Worm (Caenorhabditis elegans) whole organism, young adult: Measurements from ENCODE around the gene lgc-31.

Source experiments
- F52B5.7 ChIP-seq: sonication (generic microtip); optimal IDR thresholded peaks from 2 replicates; lab custom pipeline; 2016; ENCODE audit warnings: mild to moderate bottlenecking, missing genetic modification characterization, missing compliant biosample characterization
- Y67H2A.10 ChIP-seq: fragments of 200-800 bp; sonication (Bioruptor generic); conservative IDR thresholded peaks from 2 replicates; pipeline ENCODE4 v1.3.6; 2022; ENCODE audit warnings: missing genetic modification reagents, missing genetic modification characterization, missing compliant biosample characterization
- Y95B8A.8 ChIP-seq: fragments of 200-800 bp; sonication (Bioruptor generic); IDR thresholded peaks from 2 replicates; pipeline ENCODE4 v1.3.6; 2022; ENCODE audit warnings: missing genetic modification reagents, missing genetic modification characterization, missing compliant biosample characterization
- ama-1 ChIP-seq, 3 experiments: fragments of 150-350 bp in 1 of 3; sonication (generic microtip) in 2 of 3; optimal IDR thresholded peaks; 2 replicates each; lab custom pipeline; 2014 to 2018; ENCODE audit warnings: missing biosample characterization in 2 of 3, missing genetic modification characterization in 2 of 3, missing genetic modification reagents in 2 of 3
- lin-26 ChIP-seq: fragments of 200-800 bp; sonication (Bioruptor generic); IDR thresholded peaks from 2 replicates; pipeline ENCODE4 v1.3.6; 2022; ENCODE audit warnings: missing genetic modification reagents, missing genetic modification characterization, missing compliant biosample characterization
- nhr-27 ChIP-seq: fragments of 200-800 bp; sonication (Bioruptor generic); optimal IDR thresholded peaks from 2 replicates; lab custom pipeline; 2018; ENCODE audit warnings: mild to moderate bottlenecking, missing genetic modification characterization, moderate library complexity, missing compliant biosample characterization
- repo-1 ChIP-seq: sonication (generic microtip); optimal IDR thresholded peaks from 2 replicates; lab custom pipeline; 2017; ENCODE audit warnings: mild to moderate bottlenecking, missing genetic modification characterization, missing compliant biosample characterization
- sdz-38 ChIP-seq: sonication (generic microtip); optimal IDR thresholded peaks from 2 replicates; lab custom pipeline; 2016; ENCODE audit warnings: missing genotype, missing genetic modification characterization, missing compliant biosample characterization
- sea-2 ChIP-seq: fragments of 200-800 bp; sonication (Bioruptor generic); IDR thresholded peaks from 2 replicates; pipeline ENCODE4 v1.3.6; 2022; ENCODE audit warnings: missing genetic modification characterization, missing compliant biosample characterization
- snpc-1.3 ChIP-seq: sonication (generic microtip); optimal IDR thresholded peaks from 2 replicates; lab custom pipeline; 2017; ENCODE audit warnings: missing genetic modification characterization, mild to moderate bottlenecking, missing compliant biosample characterization, antibody characterized with exemption, moderate library complexity, missing genotype, missing genetic modification reagents; ENCODE audit not compliant: insufficient read depth
- unc-62 ChIP-seq: fragments of 150-350 bp; optimal IDR thresholded peaks from 2 replicates; lab custom pipeline; 2014; ENCODE audit warnings: missing biosample characterization, missing genetic modification reagents, missing genetic modification characterization
- zfh-2 ChIP-seq: fragments of 200-800 bp; sonication (Bioruptor generic); conservative IDR thresholded peaks from 2 replicates; pipeline ENCODE4 v1.3.6; 2022; ENCODE audit warnings: missing genetic modification reagents, missing genetic modification characterization, missing compliant biosample characterization
- ztf-6 ChIP-seq: fragments of 200-800 bp; sonication (Bioruptor generic); IDR thresholded peaks from 2 replicates; pipeline ENCODE4 v1.3.6; 2022; ENCODE audit warnings: missing genetic modification reagents, missing genetic modification characterization, missing compliant biosample characterization

- TF ChIP-seq zfh-2 (GFP tag; lab: Robert Waterston, UW) (no peak), sdz-38 (tag; lab: Kevin White, UChicago) (no peak), repo-1 (no peak), snpc-1.3 (tag; lab: Kevin White, UChicago) (no peak), Y67H2A.10 (GFP tag; lab: Robert Waterston, UW) (no peak), unc-62 (GFP tag; lab: Kevin White, UChicago) (no peak), nhr-27 (tag; lab: Kevin White, UChicago) (no peak), ztf-6 (GFP tag; lab: Robert Waterston, UW) (no peak), lin-26 (GFP tag; lab: Robert Waterston, UW) (no peak), ama-1 (optimal IDR thresholded peaks at IDR 0.05; lab: Kevin White, UChicago) (no peak), ama-1 (GFP tag; optimal IDR thresholded peaks at IDR 0.05; lab: Kevin White, UChicago) (no peak), F52B5.7 (tag; lab: Kevin White, UChicago) (no peak), Y95B8A.8 (GFP tag; lab: Robert Waterston, UW) (no peak), sea-2 (no peak)
Observed at ce11 chrV:15478597-15478996, 43.2 kb downstream of the lgc-31 start, which contains the start of gene C06B8.2.
